Worm (Caenorhabditis elegans): ENCODE data around the gene ndab-2.

DNA sequence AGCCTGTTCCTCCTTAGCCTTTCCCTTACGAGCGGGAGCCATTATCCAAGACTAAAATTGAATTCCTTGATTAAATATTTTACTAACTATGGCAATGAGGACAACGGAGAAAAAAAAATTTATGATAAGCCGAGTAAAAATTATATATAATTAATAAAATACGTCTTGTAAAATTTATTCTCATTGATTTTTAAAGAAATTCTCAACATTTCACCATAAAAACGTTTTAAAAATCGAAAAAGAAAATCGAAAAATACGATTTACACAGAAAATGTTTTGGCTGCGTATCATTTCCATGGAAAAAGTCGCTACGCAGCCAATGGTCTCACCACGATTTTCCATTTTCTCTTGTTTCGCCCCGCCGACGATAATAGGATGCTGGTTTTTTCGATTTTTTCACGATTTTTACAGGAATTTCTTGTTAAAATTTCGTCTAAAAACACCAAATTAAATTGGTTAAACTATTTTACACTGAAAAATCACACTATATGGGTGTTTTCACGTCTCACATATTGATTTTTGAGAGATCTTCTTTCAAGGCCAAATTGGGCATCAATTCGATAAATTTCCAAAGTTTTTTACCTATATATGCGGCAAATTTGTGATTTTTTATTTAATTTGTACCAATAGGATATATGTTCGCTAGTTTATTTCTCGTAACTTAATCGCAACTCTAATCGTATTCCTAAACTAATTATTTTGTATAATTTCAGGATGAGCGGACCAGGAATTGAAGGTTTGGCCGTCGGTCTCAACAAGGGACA lies 832 bp upstream of the ndab-2 start, which contains the start of the genes rps-14 and rpl-36:
- TF ChIP-seq ceh-13 (GFP tag; optimal IDR thresholded peaks at IDR 0.05) = no peak
- no peak for TF ChIP-seq hnd-1 (tag; optimal IDR thresholded peaks at IDR 0.05)
- TF ChIP-seq ama-1 (optimal IDR thresholded peaks at IDR 0.05) = no peak
- TF ChIP-seq aly-1 (tag; optimal IDR thresholded peaks at IDR 0.05) = no peak
- TF ChIP-seq ceh-36 (tag; optimal IDR thresholded peaks at IDR 0.05) = no peak
- no peak for TF ChIP-seq ets-7 (tag; optimal IDR thresholded peaks at IDR 0.05)
- TF ChIP-seq flt-1 (GFP tag; IDR thresholded peaks at IDR 0.05) = no peak
- no peak for TF ChIP-seq sea-1 (GFP tag; conservative IDR thresholded peaks at IDR 0.05)
- TF ChIP-seq tra-4 (tag; optimal IDR thresholded peaks at IDR 0.05) = no peak
- TF ChIP-seq pes-1 (GFP tag; IDR thresholded peaks at IDR 0.05) = no peak
- TF ChIP-seq tbx-37 (GFP tag; conservative IDR thresholded peaks at IDR 0.05) = no peak
- no peak for TF ChIP-seq hmg-4 (GFP tag; optimal IDR thresholded peaks at IDR 0.05)
- TF ChIP-seq B0310.2 (tag; optimal IDR thresholded peaks at IDR 0.05) = no peak

Measured in whole organism, early embryonic.